Worm (Caenorhabditis elegans) whole organism, late embryonic: ENCODE measurements around the gene F40F8.11.

ENCODE experiments used
- ahr-1 ChIP-seq: sonication (generic microtip); optimal IDR thresholded peaks from 2 replicates; lab custom pipeline; 2016; ENCODE audit warnings: missing genetic modification characterization, missing compliant biosample characterization
- ama-1 ChIP-seq: fragments of 150-350 bp; optimal IDR thresholded peaks from 2 replicates; lab custom pipeline; 2014
- ceh-18 ChIP-seq: sonication (generic microtip); optimal IDR thresholded peaks from 2 replicates; lab custom pipeline; 2016; ENCODE audit warnings: missing genetic modification characterization, missing compliant biosample characterization
- elt-4 ChIP-seq: sonication (generic microtip); optimal IDR thresholded peaks from 2 replicates; lab custom pipeline; 2016; ENCODE audit warnings: missing genetic modification characterization, missing compliant biosample characterization
- ets-4 ChIP-seq: sonication (generic microtip); optimal IDR thresholded peaks from 2 replicates; lab custom pipeline; 2016; ENCODE audit warnings: missing genetic modification characterization, missing compliant biosample characterization
- fkh-10 ChIP-seq: fragments of 150-350 bp; optimal IDR thresholded peaks from 2 replicates; lab custom pipeline; 2014; ENCODE audit warnings: missing biosample characterization, missing genetic modification reagents, missing genetic modification characterization
- hlh-30 ChIP-seq: sonication (generic microtip); optimal IDR thresholded peaks from 2 replicates; lab custom pipeline; 2017; ENCODE audit warnings: antibody characterized with exemption, missing genetic modification characterization, missing compliant biosample characterization; ENCODE audit not compliant: insufficient read depth
- mec-3 ChIP-seq: sonication (generic microtip); optimal IDR thresholded peaks from 2 replicates; lab custom pipeline; 2016; ENCODE audit warnings: borderline replicate concordance, missing genetic modification characterization, missing compliant biosample characterization
- pqm-1 ChIP-seq: sonication (generic microtip); optimal IDR thresholded peaks from 2 replicates; lab custom pipeline; 2016; ENCODE audit warnings: missing genetic modification characterization, missing compliant biosample characterization
- pros-1 ChIP-seq: fragments of 150-350 bp; optimal IDR thresholded peaks from 2 replicates; lab custom pipeline; 2014; ENCODE audit warnings: missing biosample characterization, missing genetic modification reagents, missing genetic modification characterization
- unc-55 ChIP-seq: sonication (generic microtip); optimal IDR thresholded peaks from 2 replicates; lab custom pipeline; 2017; ENCODE audit warnings: missing biosample characterization, missing genetic modification reagents, missing genetic modification characterization
- ztf-16 ChIP-seq: sonication (generic microtip); optimal IDR thresholded peaks from 2 replicates; lab custom pipeline; 2017; ENCODE audit warnings: missing genetic modification characterization, missing compliant biosample characterization

DNA sequence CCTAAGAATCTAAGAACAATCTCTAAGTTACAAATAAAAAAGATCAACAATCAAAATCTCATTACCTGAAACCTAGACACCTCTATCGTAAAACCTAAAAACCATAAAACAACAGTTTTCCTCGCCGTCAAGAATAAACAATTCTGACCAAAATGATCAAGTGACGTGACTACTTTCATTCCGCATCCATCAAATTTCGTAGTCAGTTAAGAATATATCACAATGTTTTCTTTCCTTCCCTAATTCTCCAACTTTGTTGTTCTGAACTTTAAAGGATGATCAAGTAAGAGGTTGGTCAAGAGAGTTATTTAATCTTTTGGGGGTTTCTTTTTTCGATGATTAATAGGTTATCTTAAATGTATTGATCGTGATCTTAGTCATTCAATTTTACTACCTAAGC is 30.9 kb upstream of the F40F8.11 start:
- TF ChIP-seq ama-1 (lab: Kevin White, UChicago) = no peak
- TF ChIP-seq hlh-30 (tag; lab: Kevin White, UChicago) = no peak
- TF ChIP-seq mec-3 (tag; lab: Kevin White, UChicago) = no peak
- no peak for TF ChIP-seq pros-1 (tag; lab: Kevin White, UChicago)
- no peak for TF ChIP-seq fkh-10 (GFP tag; lab: Kevin White, UChicago)
- no peak for TF ChIP-seq ztf-16
- TF ChIP-seq ceh-18 (tag; lab: Kevin White, UChicago) = no peak
- TF ChIP-seq ahr-1 (tag; lab: Kevin White, UChicago) = no peak
- TF ChIP-seq pqm-1 (tag; lab: Kevin White, UChicago) = no peak
- TF ChIP-seq ets-4 (tag; lab: Kevin White, UChicago) = no peak
- no peak for TF ChIP-seq elt-4 (tag; lab: Kevin White, UChicago)
- no peak for TF ChIP-seq unc-55
